Fruit fly (Drosophila melanogaster): ENCODE measurements around the gene RYa-R.

dm6 chr3R:26967587-26968312 is 29.0 kb upstream of the RYa-R start:
- TF ChIP-seq CG9139 (GFP tag; optimal IDR thresholded peaks at IDR 0.05) (peak; percentile 27), Gug (GFP tag; IDR thresholded peaks at IDR 0.05) (peak; percentile 47; the same call in 1 of the 2 replicates)
